Worm (Caenorhabditis elegans): ENCODE results near the gene nhr-121.

Gene nhr-121

DNA sequence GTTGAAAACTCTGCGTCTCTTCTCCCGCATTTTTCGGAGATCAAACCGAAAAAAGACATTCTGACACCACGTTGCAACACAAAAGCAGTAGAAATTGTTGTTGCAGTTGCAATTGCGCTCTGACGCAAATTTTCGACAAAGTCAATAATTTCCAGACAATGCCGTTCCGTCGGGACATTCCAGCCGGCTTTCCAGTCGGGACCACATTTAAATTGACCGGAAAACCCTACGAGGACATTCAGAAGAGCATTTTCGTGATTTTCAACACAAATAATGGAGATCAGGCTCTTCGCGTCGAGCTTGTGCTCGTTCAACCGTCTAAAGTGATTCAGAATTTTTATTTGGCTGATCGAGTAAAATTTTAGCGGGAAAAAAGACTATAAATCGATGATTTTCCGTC is 35.6 kb downstream of the nhr-121 start:
- TF ChIP-seq nhr-27 (tag; optimal IDR thresholded peaks at IDR 0.05) (no peak), hmg-1.2 (GFP tag; IDR thresholded peaks at IDR 0.05) (0 out of 2 replicates have a peak, but pooled peaks have one; percentile 16), madf-6 (GFP tag; IDR thresholded peaks at IDR 0.05) (0 out of 2 replicates have a peak, but pooled peaks have one; percentile 19)

ce11 chrIII:2418159-2418658 is 36.4 kb downstream of the nhr-121 start, which contains the start of the genes W04B5.5 and W04B5.3:
TSS of gene W04B5.5 (minus strand) at chrIII:2418209.
TSS of gene W04B5.3 (plus strand) at chrIII:2418514.
- TF ChIP-seq somi-1 (GFP tag; optimal IDR thresholded peaks at IDR 0.05) (no peak), hsf-1 (GFP tag; IDR thresholded peaks at IDR 0.05) (peak; percentile 38; the same call in 1 of the 2 replicates), C06A6.2 (GFP tag; conservative IDR thresholded peaks at IDR 0.05) (no peak), tbp1 (GFP tag; optimal IDR thresholded peaks at IDR 0.05) (peak; percentile 31), mcd-1 (GFP tag; IDR thresholded peaks at IDR 0.05) (peak; percentile 73), cebp-1 (GFP tag; IDR thresholded peaks at IDR 0.05) (0 out of 2 replicates have a peak, but pooled peaks have one; percentile 24), cebp-1 (tag; optimal IDR thresholded peaks at IDR 0.05) (peak; percentile 61), attf-5 (GFP tag; optimal IDR thresholded peaks at IDR 0.05) (peak; percentile 25), ceh-27 (GFP tag; optimal IDR thresholded peaks at IDR 0.05) (no peak), unc-62 (GFP tag; optimal IDR thresholded peaks at IDR 0.05) (peak; percentile 32), bed-1 (GFP tag; IDR thresholded peaks at IDR 0.05) (no peak), pbrm-1 (GFP tag; IDR thresholded peaks at IDR 0.05) (peak; percentile 60; the same call in 1 of the 2 replicates), rcor-1 (GFP tag; IDR thresholded peaks at IDR 0.05) (0 out of 2 replicates have a peak, but pooled peaks have one; percentile 12), tlf-1 (GFP tag; optimal IDR thresholded peaks at IDR 0.05) (peak; percentile 19), lin-35 (GFP tag; optimal IDR thresholded peaks at IDR 0.05) (peak in 2 of 3 experiments; percentile 68 to 82), lsl-1 (GFP tag; optimal IDR thresholded peaks at IDR 0.05) (peak; percentile 37), ccch-3 (GFP tag; optimal IDR thresholded peaks at IDR 0.05) (no peak), lin-54 (GFP tag; optimal IDR thresholded peaks at IDR 0.05) (peak; percentile 94), dpl-1 (GFP tag; optimal IDR thresholded peaks at IDR 0.05) (peak; percentile 80), efl-1 (GFP tag; optimal IDR thresholded peaks at IDR 0.05) (peak; percentile 82), nhr-80 (tag; optimal IDR thresholded peaks at IDR 0.05) (peak; percentile 29), F49E8.2 (tag; optimal IDR thresholded peaks at IDR 0.05; ENCODE audit: insufficient read depth) (no peak), snpc-4 (GFP tag; optimal IDR thresholded peaks at IDR 0.05) (no peak), snpc-4 (tag; optimal IDR thresholded peaks at IDR 0.05) (peak in 1 of 4 experiments; percentile 0), F33H1.4 (GFP tag; IDR thresholded peaks at IDR 0.05) (peak; percentile 52), dox-1 (GFP tag; IDR thresholded peaks at IDR 0.05) (peak; percentile 41; the same call in 1 of the 2 replicates), madf-6 (GFP tag; IDR thresholded peaks at IDR 0.05) (peak; percentile 68), lin-40 (tag; optimal IDR thresholded peaks at IDR 0.05) (peak; percentile 34), F57A8.1 (GFP tag; optimal IDR thresholded peaks at IDR 0.05) (no peak), let-607 (tag; optimal IDR thresholded peaks at IDR 0.05) (peak in 1 of 2 experiments; percentile 26), ekl-4 (GFP tag; IDR thresholded peaks at IDR 0.05) (no peak)

ce11 chrIII:2410925-2411450 is 43.6 kb downstream of the nhr-121 start, which contains the start of gene mrpl-30:
TSS of gene mrpl-30 (minus strand) at chrIII:2410975.
- no peak for TF ChIP-seq tlf-1 (GFP tag; optimal IDR thresholded peaks at IDR 0.05)
- no peak for TF ChIP-seq K12H6.12 (tag; optimal IDR thresholded peaks at IDR 0.05)
- no peak for TF ChIP-seq dox-1 (GFP tag; IDR thresholded peaks at IDR 0.05)
- no peak for TF ChIP-seq pha-4 (tag; optimal IDR thresholded peaks at IDR 0.05)
- no peak for TF ChIP-seq egl-44 (GFP tag; IDR thresholded peaks at IDR 0.05)
- TF ChIP-seq let-607 (tag; optimal IDR thresholded peaks at IDR 0.05): no peak
- no peak for TF ChIP-seq ccch-3 (GFP tag; optimal IDR thresholded peaks at IDR 0.05)
- no peak for TF ChIP-seq zfh-2 (GFP tag; conservative IDR thresholded peaks at IDR 0.05)
- TF ChIP-seq D2030.7 (GFP tag; IDR thresholded peaks at IDR 0.05): no peak
- TF ChIP-seq F33H1.4 (GFP tag; IDR thresholded peaks at IDR 0.05): no peak
- TF ChIP-seq lir-1 (GFP tag; conservative IDR thresholded peaks at IDR 0.05): no peak

Measured in whole organism, young adult.